Worm (Caenorhabditis elegans): ENCODE measurements around the gene fog-2.

- TF ChIP-seq ttx-3 (tag; optimal IDR thresholded peaks at IDR 0.05) = no peak
- no peak for TF ChIP-seq ref-2 (tag; optimal IDR thresholded peaks at IDR 0.05)
- TF ChIP-seq ets-4 (tag; optimal IDR thresholded peaks at IDR 0.05) = no peak
- no peak for TF ChIP-seq hlh-30 (tag; optimal IDR thresholded peaks at IDR 0.05; ENCODE audit: insufficient read depth)
- TF ChIP-seq ama-1 (optimal IDR thresholded peaks at IDR 0.05) = no peak
- TF ChIP-seq fkh-10 (GFP tag; optimal IDR thresholded peaks at IDR 0.05) = no peak
- no peak for TF ChIP-seq che-1 (tag; optimal IDR thresholded peaks at IDR 0.05)
- no peak for TF ChIP-seq pha-4 (tag; optimal IDR thresholded peaks at IDR 0.05)
Measured at ce11 chrV:20151855-20152254, 47.2 kb upstream of the fog-2 start.
